Worm (Caenorhabditis elegans) whole organism, L4/young adult: ENCODE data around the gene C50F7.5.

Source experiments
- W03F9.2 ChIP-seq: fragments of 150-350 bp; optimal IDR thresholded peaks from 2 replicates; lab custom pipeline; 2014; ENCODE audit warnings: missing biosample characterization, missing genetic modification characterization
- him-1 ChIP-seq: sonication (generic microtip); optimal IDR thresholded peaks from 2 replicates; lab custom pipeline; 2016; ENCODE audit warnings: missing genotype, missing genetic modification reagents, missing genetic modification characterization, missing compliant biosample characterization

ce11 chrIV:7712252-7712651, 14.3 kb upstream of the C50F7.5 start:
- TF ChIP-seq him-1 (tag; lab: Kevin White, UChicago) (no peak), W03F9.2 (tag; lab: Kevin White, UChicago) (no peak)
